Worm (Caenorhabditis elegans): Measurements from ENCODE around the gene srg-3.

srg-3 gene

ce11 chrIII:6303787-6304186, 33.6 kb upstream of the srg-3 start:
- no peak for TF ChIP-seq ctbp-1 (GFP tag; IDR thresholded peaks at IDR 0.05)

ce11 chrIII:6303114-6303647, 33.0 kb upstream of the srg-3 start, which contains the start of gene F47D12.9:
TSS of gene F47D12.9 (minus strand) at chrIII:6303380.
- TF ChIP-seq D1046.2 (GFP tag; IDR thresholded peaks at IDR 0.05) (no peak), mxl-3 (GFP tag; optimal IDR thresholded peaks at IDR 0.05) (peak; percentile 88), zip-2 (tag; optimal IDR thresholded peaks at IDR 0.05) (peak; percentile 12), ceh-28 (tag; optimal IDR thresholded peaks at IDR 0.05) (no peak), ceh-44 (GFP tag; IDR thresholded peaks at IDR 0.05) (no peak), lin-15B (tag; optimal IDR thresholded peaks at IDR 0.05) (no peak), rbr-2 (tag; optimal IDR thresholded peaks at IDR 0.05) (peak; percentile 56), F44E2.7 (GFP tag; IDR thresholded peaks at IDR 0.05) (no peak), mdl-1 (tag; optimal IDR thresholded peaks at IDR 0.05) (peak; percentile 26 to 85), egl-27 (tag; optimal IDR thresholded peaks at IDR 0.05) (no peak), nhr-48 (tag; optimal IDR thresholded peaks at IDR 0.05) (peak; percentile 71), duxl-1 (tag; optimal IDR thresholded peaks at IDR 0.05; ENCODE audit: poor library complexity) (no peak), ztf-11 (tag; optimal IDR thresholded peaks at IDR 0.05) (no peak), attf-4 (tag; optimal IDR thresholded peaks at IDR 0.05) (no peak), lin-39 (tag; optimal IDR thresholded peaks at IDR 0.05) (no peak), ZK546.5 (tag; optimal IDR thresholded peaks at IDR 0.05) (no peak), mes-2 (tag; optimal IDR thresholded peaks at IDR 0.05; ENCODE audit: poor library complexity, severe bottlenecking) (peak; percentile 71), ama-1 (optimal IDR thresholded peaks at IDR 0.05) (peak; percentile 51), tag-97 (GFP tag; IDR thresholded peaks at IDR 0.05) (no peak), nhr-111 (GFP tag; optimal IDR thresholded peaks at IDR 0.05) (no peak), ceh-20 (GFP tag; IDR thresholded peaks at IDR 0.05) (peak; percentile 72), zfp-3 (GFP tag; conservative IDR thresholded peaks at IDR 0.05) (0 out of 2 replicates have a peak, but pooled peaks have one; percentile 5), madf-5 (GFP tag; IDR thresholded peaks at IDR 0.05) (no peak), dmd-9 (GFP tag; IDR thresholded peaks at IDR 0.05) (0 out of 2 replicates have a peak, but pooled peaks have one; percentile 19), dmd-8 (GFP tag; IDR thresholded peaks at IDR 0.05) (no peak), nhr-237 (tag; optimal IDR thresholded peaks at IDR 0.05) (no peak), nhr-42 (GFP tag; IDR thresholded peaks at IDR 0.05) (no peak), aly-2 (tag; optimal IDR thresholded peaks at IDR 0.05) (no peak), spr-3 (GFP tag; optimal IDR thresholded peaks at IDR 0.05) (no peak), nhr-28 (tag; optimal IDR thresholded peaks at IDR 0.05) (peak; percentile 84), snpc-4 (tag; optimal IDR thresholded peaks at IDR 0.05) (no peak), aha-1 (tag) (no peak), hmg-1.1 (GFP tag; IDR thresholded peaks at IDR 0.05) (peak; percentile 80), arid-1 (GFP tag; conservative IDR thresholded peaks at IDR 0.05) (no peak), dmd-6 (GFP tag; IDR thresholded peaks at IDR 0.05) (peak; percentile 73; the same call in 1 of the 2 replicates), daf-12 (tag; optimal IDR thresholded peaks at IDR 0.05) (no peak), zag-1 (tag; optimal IDR thresholded peaks at IDR 0.05) (no peak), madf-9 (GFP tag; conservative IDR thresholded peaks at IDR 0.05) (no peak), T26A8.4 (GFP tag; IDR thresholded peaks at IDR 0.05) (no peak), set-16 (GFP tag; IDR thresholded peaks at IDR 0.05) (peak; percentile 18; the same call in 1 of the 2 replicates), Y48G9A.11 (GFP tag; IDR thresholded peaks at IDR 0.05) (no peak), F10B5.3 (tag; optimal IDR thresholded peaks at IDR 0.05) (no peak), ZK337.2 (GFP tag; IDR thresholded peaks at IDR 0.05) (no peak), daf-16 (GFP tag; optimal IDR thresholded peaks at IDR 0.05) (peak; percentile 73 to 93), daf-16 (tag; optimal IDR thresholded peaks at IDR 0.05) (peak; percentile 92), nhr-41 (GFP tag; IDR thresholded peaks at IDR 0.05) (no peak), fos-1 (tag; optimal IDR thresholded peaks at IDR 0.05) (no peak), gei-8 (GFP tag; optimal IDR thresholded peaks at IDR 0.05) (peak; percentile 32), php-3 (GFP tag; IDR thresholded peaks at IDR 0.05) (peak; percentile 82), Y105C5A.15 (GFP tag; IDR thresholded peaks at IDR 0.05) (0 out of 2 replicates have a peak, but pooled peaks have one; percentile 7)

Measured in whole organism, L4 larva.